Worm (Caenorhabditis elegans) whole organism, young adult: ENCODE data around the gene clpp-1.
A peak's percentile ranks its signal among the peaks of the same experiment; 100 is the strongest.

Experiments used
- B0019.2 ChIP-seq: fragments of 200-800 bp; sonication (Bioruptor generic); conservative IDR thresholded peaks from 2 replicates; pipeline ENCODE4 v1.3.6; 2022; ENCODE audit warnings: missing genetic modification reagents, missing genetic modification characterization, missing compliant biosample characterization
- B0261.1 ChIP-seq: sonication (generic microtip); optimal IDR thresholded peaks from 2 replicates; lab custom pipeline; 2016; ENCODE audit warnings: mild to moderate bottlenecking, missing genetic modification characterization, moderate library complexity, missing compliant biosample characterization
- B0336.3 ChIP-seq: fragments of 200-800 bp; sonication (Bioruptor generic); IDR thresholded peaks from 2 replicates; pipeline ENCODE4 v1.3.6; 2022; ENCODE audit warnings: missing genetic modification characterization, missing compliant biosample characterization
- F49E8.2 ChIP-seq: sonication (generic microtip); optimal IDR thresholded peaks from 3 replicates; lab custom pipeline; 2017; ENCODE audit warnings: missing genetic modification characterization, mild to moderate bottlenecking, missing compliant biosample characterization, antibody characterized with exemption, moderate library complexity; ENCODE audit not compliant: insufficient read depth
- K11D2.4 ChIP-seq: fragments of 200-800 bp; sonication (Bioruptor generic); IDR thresholded peaks from 2 replicates; pipeline ENCODE4 v1.3.6; 2022; ENCODE audit warnings: missing genetic modification reagents, missing genetic modification characterization, missing compliant biosample characterization
- K12H6.12 ChIP-seq: fragments of 200-800 bp; sonication (Bioruptor generic); optimal IDR thresholded peaks from 2 replicates; lab custom pipeline; 2018; ENCODE audit warnings: mild to moderate bottlenecking, missing genetic modification characterization, missing compliant biosample characterization
- Y53F4B.3 ChIP-seq: fragments of 200-800 bp; sonication (Bioruptor generic); IDR thresholded peaks from 2 replicates; pipeline ENCODE4 v1.3.6; 2022; ENCODE audit warnings: missing genetic modification reagents, missing genetic modification characterization, missing compliant biosample characterization
- Y79H2A.3 ChIP-seq: fragments of 200-800 bp; sonication (Bioruptor generic); conservative IDR thresholded peaks from 2 replicates; pipeline ENCODE4 v1.3.6; 2022; ENCODE audit warnings: missing genetic modification reagents, missing genetic modification characterization, missing compliant biosample characterization
- Y95B8A.8 ChIP-seq: fragments of 200-800 bp; sonication (Bioruptor generic); IDR thresholded peaks from 2 replicates; pipeline ENCODE4 v1.3.6; 2022; ENCODE audit warnings: missing genetic modification reagents, missing genetic modification characterization, missing compliant biosample characterization
- attf-6 ChIP-seq: fragments of 200-800 bp; sonication (Bioruptor generic); IDR thresholded peaks from 2 replicates; pipeline ENCODE4 v1.3.6; 2022; ENCODE audit warnings: missing genetic modification reagents, missing genetic modification characterization, missing compliant biosample characterization
- bed-1 ChIP-seq: fragments of 200-800 bp; sonication (Bioruptor generic); IDR thresholded peaks from 2 replicates; pipeline ENCODE4 v1.3.6; 2022; ENCODE audit warnings: missing genetic modification reagents, missing genetic modification characterization, missing compliant biosample characterization
- ceh-27 ChIP-seq: fragments of 200-800 bp; sonication (Bioruptor generic); optimal IDR thresholded peaks from 2 replicates; lab custom pipeline; 2018; ENCODE audit warnings: mild to moderate bottlenecking, missing genetic modification characterization, moderate library complexity, missing compliant biosample characterization
- chd-7 ChIP-seq: sonication (generic microtip); optimal IDR thresholded peaks from 2 replicates; lab custom pipeline; 2016; ENCODE audit warnings: mild to moderate bottlenecking, missing genetic modification characterization, moderate library complexity, missing compliant biosample characterization
- die-1 ChIP-seq: sonication (generic microtip); optimal IDR thresholded peaks from 2 replicates; lab custom pipeline; 2016; ENCODE audit warnings: missing genotype, mild to moderate bottlenecking, missing genetic modification characterization, missing compliant biosample characterization
- dpl-1 ChIP-seq: fragments of 150-350 bp; optimal IDR thresholded peaks from 2 replicates; lab custom pipeline; 2014; ENCODE audit warnings: missing biosample characterization, missing genetic modification reagents, missing genetic modification characterization
- efl-1 ChIP-seq: fragments of 150-350 bp; optimal IDR thresholded peaks from 2 replicates; lab custom pipeline; 2014; ENCODE audit warnings: missing biosample characterization, missing genetic modification reagents, missing genetic modification characterization
- egl-18 ChIP-seq: fragments of 200-800 bp; sonication (Bioruptor generic); IDR thresholded peaks from 2 replicates; pipeline ENCODE4 v1.3.6; 2022; ENCODE audit warnings: missing genetic modification reagents, missing genetic modification characterization, missing compliant biosample characterization
- egrh-3 ChIP-seq: fragments of 200-800 bp; sonication (Bioruptor generic); IDR thresholded peaks from 2 replicates; pipeline ENCODE4 v1.3.6; 2022; ENCODE audit warnings: missing genetic modification reagents, missing genetic modification characterization, missing compliant biosample characterization
- fkh-3 ChIP-seq: sonication (generic microtip); optimal IDR thresholded peaks from 2 replicates; lab custom pipeline; 2016; ENCODE audit warnings: mild to moderate bottlenecking, missing genetic modification characterization, missing compliant biosample characterization
- hlh-12 ChIP-seq: sonication (generic microtip); optimal IDR thresholded peaks from 2 replicates; lab custom pipeline; 2016; ENCODE audit warnings: missing genetic modification characterization, missing compliant biosample characterization
- hmg-1.2 ChIP-seq: fragments of 200-800 bp; sonication (Bioruptor generic); IDR thresholded peaks from 2 replicates; pipeline ENCODE4 v1.3.6; 2022; ENCODE audit warnings: missing genetic modification reagents, missing genetic modification characterization, missing compliant biosample characterization
- lag-1 ChIP-seq: fragments of 200-800 bp; sonication (Bioruptor generic); IDR thresholded peaks from 2 replicates; pipeline ENCODE4 v1.3.6; 2022; ENCODE audit warnings: missing genetic modification reagents, missing genetic modification characterization, missing compliant biosample characterization
- let-607 ChIP-seq, 2 experiments: fragments of 200-800 bp in 1 of 2; sonication (Bioruptor generic) in 1 of 2; sonication (generic microtip) in 1 of 2; optimal IDR thresholded peaks; 2 replicates each; lab custom pipeline; 2016 to 2018; ENCODE audit warnings: mild to moderate bottlenecking in 2 of 2, missing compliant biosample characterization in 2 of 2, missing genetic modification characterization in 2 of 2, moderate library complexity in 2 of 2, missing genotype in 1 of 2
- lin-35 ChIP-seq, 3 experiments: fragments of 150-350 bp in 2 of 3; sonication (generic microtip) in 1 of 3; optimal IDR thresholded peaks; 2 replicates each; lab custom pipeline; 2014 to 2018; ENCODE audit warnings: missing biosample characterization in 3 of 3, missing genetic modification characterization in 3 of 3, missing genetic modification reagents in 3 of 3
- lin-54 ChIP-seq: fragments of 200-800 bp; sonication (Bioruptor generic); optimal IDR thresholded peaks from 2 replicates; lab custom pipeline; 2018; ENCODE audit warnings: mild to moderate bottlenecking, missing genetic modification characterization, missing compliant biosample characterization
- lir-1 ChIP-seq: fragments of 200-800 bp; sonication (Bioruptor generic); conservative IDR thresholded peaks from 2 replicates; pipeline ENCODE4 v1.3.6; 2022; ENCODE audit warnings: missing genetic modification reagents, missing genetic modification characterization, missing compliant biosample characterization
- madf-3 ChIP-seq: fragments of 200-800 bp; sonication (Bioruptor generic); IDR thresholded peaks from 2 replicates; pipeline ENCODE4 v1.3.6; 2022; ENCODE audit warnings: missing genetic modification reagents, missing genetic modification characterization, missing compliant biosample characterization
- madf-6 ChIP-seq: fragments of 200-800 bp; sonication (Bioruptor generic); IDR thresholded peaks from 2 replicates; pipeline ENCODE4 v1.3.6; 2022; ENCODE audit warnings: missing genetic modification reagents, missing genetic modification characterization, missing compliant biosample characterization
- madf-8 ChIP-seq: fragments of 200-800 bp; sonication (Bioruptor generic); conservative IDR thresholded peaks from 2 replicates; pipeline ENCODE4 v1.3.6; 2022; ENCODE audit warnings: missing genetic modification reagents, missing genetic modification characterization, missing compliant biosample characterization
- mcd-1 ChIP-seq: fragments of 200-800 bp; sonication (Bioruptor generic); IDR thresholded peaks from 2 replicates; pipeline ENCODE4 v1.3.6; 2022; ENCODE audit warnings: missing genetic modification reagents, missing genetic modification characterization, missing compliant biosample characterization
- mel-28 ChIP-seq: sonication (generic microtip); optimal IDR thresholded peaks from 2 replicates; lab custom pipeline; 2016; ENCODE audit warnings: borderline replicate concordance, mild to moderate bottlenecking, missing genetic modification characterization, missing compliant biosample characterization
- nfya-1 ChIP-seq: sonication (generic microtip); optimal IDR thresholded peaks from 2 replicates; lab custom pipeline; 2017; ENCODE audit warnings: antibody characterized with exemption, missing compliant biosample characterization, missing genetic modification characterization, borderline replicate concordance; ENCODE audit not compliant: insufficient read depth
- pbrm-1 ChIP-seq: fragments of 200-800 bp; sonication (Bioruptor generic); IDR thresholded peaks from 2 replicates; pipeline ENCODE4 v1.3.6; 2022; ENCODE audit warnings: missing genetic modification reagents, missing genetic modification characterization, missing compliant biosample characterization
- pha-4 ChIP-seq: fragments of 150-350 bp; sonication (generic microtip); optimal IDR thresholded peaks from 2 replicates; lab custom pipeline; 2014; ENCODE audit warnings: missing biosample characterization, missing genetic modification reagents, missing genetic modification characterization
- rcor-1 ChIP-seq: fragments of 200-800 bp; sonication (Bioruptor generic); IDR thresholded peaks from 2 replicates; pipeline ENCODE4 v1.3.6; 2022; ENCODE audit warnings: missing genetic modification reagents, missing genetic modification characterization, missing compliant biosample characterization
- repo-1 ChIP-seq: sonication (generic microtip); optimal IDR thresholded peaks from 2 replicates; lab custom pipeline; 2017; ENCODE audit warnings: mild to moderate bottlenecking, missing genetic modification characterization, missing compliant biosample characterization
- rpc-1 ChIP-seq, 2 experiments: fragments of 150-350 bp in 1 of 2; sonication (generic microtip) in 1 of 2; optimal IDR thresholded peaks; 2 replicates each; lab custom pipeline; 2014 to 2018; ENCODE audit warnings: missing biosample characterization in 1 of 2, missing genetic modification characterization in 1 of 2, missing genetic modification reagents in 1 of 2, missing genotype in 1 of 2
- sea-2 ChIP-seq: fragments of 200-800 bp; sonication (Bioruptor generic); IDR thresholded peaks from 2 replicates; pipeline ENCODE4 v1.3.6; 2022; ENCODE audit warnings: missing genetic modification characterization, missing compliant biosample characterization
- snpc-1.3 ChIP-seq: sonication (generic microtip); optimal IDR thresholded peaks from 2 replicates; lab custom pipeline; 2017; ENCODE audit warnings: missing genetic modification characterization, mild to moderate bottlenecking, missing compliant biosample characterization, antibody characterized with exemption, moderate library complexity, missing genotype, missing genetic modification reagents; ENCODE audit not compliant: insufficient read depth
- snpc-3.4 ChIP-seq: sonication (generic microtip); optimal IDR thresholded peaks from 2 replicates; lab custom pipeline; 2017; ENCODE audit warnings: missing genetic modification characterization, mild to moderate bottlenecking, missing compliant biosample characterization, antibody characterized with exemption, moderate library complexity, missing genotype, missing genetic modification reagents
- snpc-4 ChIP-seq, 5 experiments: fragments of 150-350 bp in 1 of 5; sonication (generic microtip) in 4 of 5; optimal IDR thresholded peaks; 2 replicates each; lab custom pipeline; 2014 to 2018; ENCODE audit warnings: missing genetic modification characterization in 5 of 5, missing biosample characterization in 3 of 5, antibody characterized with exemption in 2 of 5, mild to moderate bottlenecking in 2 of 5, missing compliant biosample characterization in 2 of 5, missing genotype in 2 of 5, moderate library complexity in 2 of 5, missing genetic modification reagents in 1 of 5
- xnd-1 ChIP-seq: sonication (generic microtip); optimal IDR thresholded peaks from 2 replicates; lab custom pipeline; 2016; ENCODE audit warnings: missing genotype, missing genetic modification reagents, missing genetic modification characterization, missing compliant biosample characterization
- zim-3 ChIP-seq: sonication (generic microtip); optimal IDR thresholded peaks from 2 replicates; lab custom pipeline; 2017; ENCODE audit warnings: mild to moderate bottlenecking, missing genetic modification characterization, moderate library complexity, missing compliant biosample characterization
- ztf-18 ChIP-seq: sonication (generic microtip); optimal IDR thresholded peaks from 2 replicates; lab custom pipeline; 2016; ENCODE audit warnings: missing genotype, mild to moderate bottlenecking, missing genetic modification characterization, missing compliant biosample characterization
- ztf-22 ChIP-seq: fragments of 200-800 bp; sonication (Bioruptor generic); optimal IDR thresholded peaks from 2 replicates; lab custom pipeline; 2018; ENCODE audit warnings: mild to moderate bottlenecking, missing genetic modification characterization, moderate library complexity, missing compliant biosample characterization
- ztf-6 ChIP-seq: fragments of 200-800 bp; sonication (Bioruptor generic); IDR thresholded peaks from 2 replicates; pipeline ENCODE4 v1.3.6; 2022; ENCODE audit warnings: missing genetic modification reagents, missing genetic modification characterization, missing compliant biosample characterization

clpp-1 gene

ce11 chrII:10300954-10301353 lies 1.7 kb downstream of the clpp-1 start, which contains the start of gene mdt-22 (continued):
- 0 out of 2 replicates have a peak, but pooled peaks have one; percentile 43 for TF ChIP-seq B0019.2 (GFP tag; lab: Robert Waterston, UW)
- peak; percentile 78 for TF ChIP-seq mcd-1 (GFP tag; lab: Robert Waterston, UW)
- TF ChIP-seq mel-28 (tag; lab: Kevin White, UChicago), result no peak
- TF ChIP-seq B0261.1, result peak; percentile 39
- TF ChIP-seq F49E8.2, result peak; percentile 18
- TF ChIP-seq Y79H2A.3 (GFP tag; lab: Robert Waterston, UW), result 0 out of 2 replicates have a peak, but pooled peaks have one; percentile 41
- TF ChIP-seq snpc-1.3 (tag; lab: Kevin White, UChicago), result peak; percentile 26
- TF ChIP-seq ztf-18 (tag; lab: Kevin White, UChicago), result peak; percentile 60
- TF ChIP-seq rcor-1 (GFP tag; lab: Robert Waterston, UW), result peak; percentile 71
- TF ChIP-seq ztf-6, result no peak
- peak; percentile 64 for TF ChIP-seq B0336.3 (GFP tag; lab: Robert Waterston, UW)
- TF ChIP-seq lin-35 (GFP tag; optimal IDR thresholded peaks at IDR 0.05; lab: Kevin White, UChicago), result peak; percentile 20 to 90 (median 73)
- peak; percentile 50 for TF ChIP-seq K12H6.12
- peak; percentile 23 for TF ChIP-seq snpc-3.4
- peak; percentile 89 for TF ChIP-seq dpl-1 (GFP tag; lab: Kevin White, UChicago)
- peak; percentile 70 for TF ChIP-seq chd-7 (tag; lab: Kevin White, UChicago)
- peak; percentile 64 for TF ChIP-seq ceh-27 (GFP tag; lab: Kevin White, UChicago)
- peak in 1 of 2 experiments; percentile 49 for TF ChIP-seq let-607 (tag; optimal IDR thresholded peaks at IDR 0.05; lab: Kevin White, UChicago)
- peak; percentile 25 for TF ChIP-seq die-1
- peak; percentile 85 for TF ChIP-seq madf-3 (GFP tag; lab: Robert Waterston, UW)
- TF ChIP-seq sea-2 (GFP tag; lab: Robert Waterston, UW), result no peak
- peak; percentile 81 for TF ChIP-seq efl-1 (GFP tag; lab: Kevin White, UChicago)
- TF ChIP-seq rpc-1 (optimal IDR thresholded peaks at IDR 0.05; lab: Kevin White, UChicago), result no peak
- TF ChIP-seq rpc-1 (tag; optimal IDR thresholded peaks at IDR 0.05; lab: Kevin White, UChicago), result no peak
- TF ChIP-seq lir-1 (GFP tag; lab: Robert Waterston, UW), result peak; percentile 60; the same call in 1 of the 2 replicates
- TF ChIP-seq repo-1 (tag; lab: Kevin White, UChicago), result peak; percentile 77
- TF ChIP-seq hlh-12 (tag; lab: Kevin White, UChicago), result no peak
- TF ChIP-seq fkh-3 (tag; lab: Kevin White, UChicago), result no peak
- TF ChIP-seq xnd-1 (tag; lab: Kevin White, UChicago), result peak; percentile 45
- TF ChIP-seq Y95B8A.8 (GFP tag; lab: Robert Waterston, UW), result 0 out of 2 replicates have a peak, but pooled peaks have one; percentile 29
- no peak for TF ChIP-seq pha-4 (tag; lab: Kevin White, UChicago)
- no peak for TF ChIP-seq nfya-1 (tag; lab: Kevin White, UChicago)
- TF ChIP-seq egl-18, result no peak
- no peak for TF ChIP-seq Y53F4B.3
- peak; percentile 96 for TF ChIP-seq lin-54
- TF ChIP-seq zim-3 (tag; lab: Kevin White, UChicago), result no peak
- TF ChIP-seq hmg-1.2 (GFP tag; lab: Robert Waterston, UW), result peak; percentile 55
- TF ChIP-seq attf-6 (GFP tag; lab: Robert Waterston, UW), result peak; percentile 39; the same call in 1 of the 2 replicates
- no peak for TF ChIP-seq ztf-22 (GFP tag; lab: Kevin White, UChicago)
- TF ChIP-seq madf-6 (GFP tag; lab: Robert Waterston, UW), result peak; percentile 83
- no peak for TF ChIP-seq lag-1 (GFP tag; lab: Robert Waterston, UW)
- TF ChIP-seq pbrm-1 (GFP tag; lab: Robert Waterston, UW), result peak; percentile 66
- TF ChIP-seq egrh-3 (GFP tag; lab: Robert Waterston, UW), result no peak
- TF ChIP-seq madf-8 (GFP tag; lab: Robert Waterston, UW), result peak; percentile 28; the same call in 1 of the 2 replicates
- no peak for TF ChIP-seq bed-1 (GFP tag; lab: Robert Waterston, UW)
- peak; percentile 73 for TF ChIP-seq K11D2.4 (GFP tag; lab: Robert Waterston, UW)
- TF ChIP-seq snpc-4 (GFP tag; optimal IDR thresholded peaks at IDR 0.05; lab: Kevin White, UChicago), result peak; percentile 19
- TF ChIP-seq snpc-4 (tag; optimal IDR thresholded peaks at IDR 0.05; lab: Kevin White, UChicago), result peak; percentile 42 to 70 (median 62)
